Worm (Caenorhabditis elegans) whole organism, early embryonic: ENCODE results near the gene nhr-260.

Experiments
- B0310.2 ChIP-seq: sonication (generic microtip); optimal IDR thresholded peaks from 2 replicates; lab custom pipeline; 2016; ENCODE audit warnings: mild to moderate bottlenecking, missing genetic modification characterization, missing compliant biosample characterization
- F13C5.2 ChIP-seq: sonication (generic microtip); optimal IDR thresholded peaks from 2 replicates; lab custom pipeline; 2017; ENCODE audit warnings: mild to moderate bottlenecking, missing genetic modification characterization, inconsistent platforms, missing compliant biosample characterization
- aly-1 ChIP-seq: sonication (generic microtip); optimal IDR thresholded peaks from 2 replicates; lab custom pipeline; 2016; ENCODE audit warnings: missing genetic modification characterization, missing compliant biosample characterization
- ama-1 ChIP-seq: fragments of 150-350 bp; optimal IDR thresholded peaks from 2 replicates; lab custom pipeline; 2014
- ceh-13 ChIP-seq: fragments of 200-800 bp; sonication (Bioruptor generic); optimal IDR thresholded peaks from 2 replicates; lab custom pipeline; 2018; ENCODE audit warnings: mild to moderate bottlenecking, missing genetic modification characterization, missing compliant biosample characterization
- flt-1 ChIP-seq: fragments of 200-800 bp; sonication (Bioruptor generic); IDR thresholded peaks from 2 replicates; pipeline ENCODE4 v1.3.6; 2022; ENCODE audit warnings: missing genetic modification characterization, missing compliant biosample characterization
- hmbx-1 ChIP-seq: sonication (generic microtip); optimal IDR thresholded peaks from 2 replicates; lab custom pipeline; 2016; ENCODE audit warnings: mild to moderate bottlenecking, missing genetic modification characterization, missing compliant biosample characterization
- hmg-4 ChIP-seq: fragments of 200-800 bp; sonication (Bioruptor generic); optimal IDR thresholded peaks from 2 replicates; lab custom pipeline; 2018; ENCODE audit warnings: mild to moderate bottlenecking, missing genetic modification characterization, missing compliant biosample characterization
- hnd-1 ChIP-seq: sonication (generic microtip); optimal IDR thresholded peaks from 2 replicates; lab custom pipeline; 2016; ENCODE audit warnings: missing genetic modification characterization, missing compliant biosample characterization
- scrt-1 ChIP-seq: fragments of 200-800 bp; sonication (Bioruptor generic); IDR thresholded peaks from 2 replicates; pipeline ENCODE4 v1.3.6; 2022; ENCODE audit warnings: missing genetic modification characterization, missing compliant biosample characterization
- sea-1 ChIP-seq: fragments of 200-800 bp; sonication (Bioruptor generic); conservative IDR thresholded peaks from 2 replicates; pipeline ENCODE4 v1.3.6; 2022; ENCODE audit warnings: missing genetic modification characterization, missing compliant biosample characterization
- tbx-11 ChIP-seq: fragments of 200-800 bp; sonication (Bioruptor generic); IDR thresholded peaks from 2 replicates; pipeline ENCODE4 v1.3.6; 2022; ENCODE audit warnings: missing genetic modification characterization, missing compliant biosample characterization
- tbx-37 ChIP-seq: fragments of 200-800 bp; sonication (Bioruptor generic); conservative IDR thresholded peaks from 2 replicates; pipeline ENCODE4 v1.3.6; 2022; ENCODE audit warnings: missing genetic modification reagents, missing genetic modification characterization, missing compliant biosample characterization
- tra-4 ChIP-seq: sonication (generic microtip); optimal IDR thresholded peaks from 2 replicates; lab custom pipeline; 2017; ENCODE audit warnings: missing genetic modification characterization, missing compliant biosample characterization

DNA sequence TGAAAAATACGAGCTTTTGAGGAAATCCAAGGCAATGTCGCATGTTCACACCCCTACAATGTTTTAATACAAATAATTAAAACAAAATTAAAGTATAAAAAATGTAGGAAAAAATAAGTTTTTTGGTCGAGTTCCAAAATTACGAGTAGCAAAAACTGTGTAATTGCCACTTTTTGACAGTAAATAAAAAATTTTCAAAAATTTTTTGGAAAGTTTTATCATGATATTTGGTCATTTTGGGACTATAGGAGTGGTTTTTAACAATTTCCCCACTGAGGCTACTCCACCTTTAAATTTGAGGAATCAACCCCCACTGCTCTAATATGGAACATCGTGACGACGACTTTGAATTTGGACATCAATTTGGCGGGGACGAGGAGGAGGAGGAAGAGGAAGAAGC lies 44.0 kb downstream of the nhr-260 start, which contains the start of gene gid-8:
- TF ChIP-seq ama-1 (lab: Kevin White, UChicago) (no peak), flt-1 (no peak), aly-1 (tag; lab: Kevin White, UChicago) (no peak), F13C5.2 (tag; lab: Kevin White, UChicago) (no peak), hmg-4 (no peak), tra-4 (no peak), hmbx-1 (no peak), scrt-1 (GFP tag; lab: Robert Waterston, UW) (no peak), sea-1 (GFP tag; lab: Robert Waterston, UW) (no peak), ceh-13 (GFP tag; lab: Kevin White, UChicago) (no peak), tbx-11 (GFP tag; lab: Robert Waterston, UW) (no peak), B0310.2 (no peak), tbx-37 (GFP tag; lab: Robert Waterston, UW) (no peak), hnd-1 (tag; lab: Kevin White, UChicago) (no peak)
